Worm (Caenorhabditis elegans): ENCODE data around the gene C15H9.9.
A peak's percentile ranks its signal among the peaks of the same experiment; 100 is the strongest.

- no peak for TF ChIP-seq blmp-1 (tag; optimal IDR thresholded peaks at IDR 0.05; ENCODE audit: insufficient read depth)
- no peak for TF ChIP-seq aly-2 (tag; optimal IDR thresholded peaks at IDR 0.05)
- no peak for TF ChIP-seq snpc-4 (tag; optimal IDR thresholded peaks at IDR 0.05)
- no peak for TF ChIP-seq skn-1 (tag; optimal IDR thresholded peaks at IDR 0.05)
- TF ChIP-seq nhr-77 (tag; optimal IDR thresholded peaks at IDR 0.05) = no peak
- TF ChIP-seq nhr-6 (tag; optimal IDR thresholded peaks at IDR 0.05) = no peak
- no peak for TF ChIP-seq unc-55 (GFP tag; optimal IDR thresholded peaks at IDR 0.05)
- TF ChIP-seq ztf-4 (tag; optimal IDR thresholded peaks at IDR 0.05) = no peak
- TF ChIP-seq nhr-237 (tag; optimal IDR thresholded peaks at IDR 0.05) = no peak
- TF ChIP-seq elt-1 (tag; optimal IDR thresholded peaks at IDR 0.05) = no peak
- no peak for TF ChIP-seq C34F6.9 (tag; optimal IDR thresholded peaks at IDR 0.05)
- TF ChIP-seq ztf-11 (tag; optimal IDR thresholded peaks at IDR 0.05) = no peak
- TF ChIP-seq fos-1 (tag; optimal IDR thresholded peaks at IDR 0.05) = peak; percentile 13
Observed at ce11 chrX:6088718-6089117, 39.4 kb downstream of the C15H9.9 start.

Measured in whole organism, L2 larva.